Worm (Caenorhabditis elegans) whole organism, late embryonic: ENCODE measurements around the gene B0302.4.

Experiments used
- pha-4 ChIP-seq: fragments of 150-350 bp; optimal IDR thresholded peaks from 2 replicates; lab custom pipeline; 2018; ENCODE audit warnings: missing biosample characterization, missing genetic modification reagents, missing genetic modification characterization
- tbx-2 ChIP-seq: sonication (generic microtip); optimal IDR thresholded peaks from 2 replicates; lab custom pipeline; 2016; ENCODE audit warnings: missing genetic modification characterization, missing compliant biosample characterization

- no peak for TF ChIP-seq tbx-2
- no peak for TF ChIP-seq pha-4 (tag; lab: Kevin White, UChicago)
Measured at ce11 chrX:17134427-17134826, 42.1 kb downstream of the B0302.4 start, which contains the start of gene K09E3.7.
